Worm (Caenorhabditis elegans) whole organism, late embryonic: ENCODE measurements around the gene C30G7.3.

Experiments used
- K09A11.1 ChIP-seq: sonication (generic microtip); optimal IDR thresholded peaks from 2 replicates; lab custom pipeline; 2017; ENCODE audit warnings: antibody characterized with exemption, mild to moderate bottlenecking, missing genetic modification characterization, missing compliant biosample characterization; ENCODE audit not compliant: insufficient read depth
- ceh-9 ChIP-seq: sonication (generic microtip); optimal IDR thresholded peaks from 2 replicates; lab custom pipeline; 2016; ENCODE audit warnings: mild to moderate bottlenecking, missing genetic modification characterization, inconsistent platforms, missing compliant biosample characterization

ce11 chrV:14971136-14971535 lies 25.6 kb upstream of the C30G7.3 start, which contains the start of gene nlp-59:
- no peak for TF ChIP-seq ceh-9 (tag; lab: Kevin White, UChicago)
- TF ChIP-seq K09A11.1 (tag; lab: Kevin White, UChicago) = no peak
